Worm (Caenorhabditis elegans) whole organism, early embryonic: Measurements from ENCODE around the gene B0244.4.

Experiments used
- B0310.2 ChIP-seq: sonication (generic microtip); optimal IDR thresholded peaks from 2 replicates; lab custom pipeline; 2016; ENCODE audit warnings: mild to moderate bottlenecking, missing genetic modification characterization, missing compliant biosample characterization
- F13C5.2 ChIP-seq: sonication (generic microtip); optimal IDR thresholded peaks from 2 replicates; lab custom pipeline; 2017; ENCODE audit warnings: mild to moderate bottlenecking, missing genetic modification characterization, inconsistent platforms, missing compliant biosample characterization
- aly-1 ChIP-seq: sonication (generic microtip); optimal IDR thresholded peaks from 2 replicates; lab custom pipeline; 2016; ENCODE audit warnings: missing genetic modification characterization, missing compliant biosample characterization
- ama-1 ChIP-seq: fragments of 150-350 bp; optimal IDR thresholded peaks from 2 replicates; lab custom pipeline; 2014
- ceh-13 ChIP-seq: fragments of 200-800 bp; sonication (Bioruptor generic); optimal IDR thresholded peaks from 2 replicates; lab custom pipeline; 2018; ENCODE audit warnings: mild to moderate bottlenecking, missing genetic modification characterization, missing compliant biosample characterization
- ceh-36 ChIP-seq: sonication (generic microtip); optimal IDR thresholded peaks from 2 replicates; lab custom pipeline; 2016; ENCODE audit warnings: missing genetic modification characterization, inconsistent platforms, missing compliant biosample characterization
- ets-7 ChIP-seq: sonication (generic microtip); optimal IDR thresholded peaks from 2 replicates; lab custom pipeline; 2016; ENCODE audit warnings: missing genotype, missing genetic modification characterization, missing compliant biosample characterization
- flt-1 ChIP-seq: fragments of 200-800 bp; sonication (Bioruptor generic); IDR thresholded peaks from 2 replicates; pipeline ENCODE4 v1.3.6; 2022; ENCODE audit warnings: missing genetic modification characterization, missing compliant biosample characterization
- hmbx-1 ChIP-seq: sonication (generic microtip); optimal IDR thresholded peaks from 2 replicates; lab custom pipeline; 2016; ENCODE audit warnings: mild to moderate bottlenecking, missing genetic modification characterization, missing compliant biosample characterization
- hmg-4 ChIP-seq: fragments of 200-800 bp; sonication (Bioruptor generic); optimal IDR thresholded peaks from 2 replicates; lab custom pipeline; 2018; ENCODE audit warnings: mild to moderate bottlenecking, missing genetic modification characterization, missing compliant biosample characterization
- hnd-1 ChIP-seq: sonication (generic microtip); optimal IDR thresholded peaks from 2 replicates; lab custom pipeline; 2016; ENCODE audit warnings: missing genetic modification characterization, missing compliant biosample characterization
- pes-1 ChIP-seq: fragments of 200-800 bp; sonication (Bioruptor generic); IDR thresholded peaks from 2 replicates; pipeline ENCODE4 v1.3.6; 2022; ENCODE audit warnings: missing genetic modification reagents, missing genetic modification characterization, missing compliant biosample characterization
- scrt-1 ChIP-seq: fragments of 200-800 bp; sonication (Bioruptor generic); IDR thresholded peaks from 2 replicates; pipeline ENCODE4 v1.3.6; 2022; ENCODE audit warnings: missing genetic modification characterization, missing compliant biosample characterization
- sea-1 ChIP-seq: fragments of 200-800 bp; sonication (Bioruptor generic); conservative IDR thresholded peaks from 2 replicates; pipeline ENCODE4 v1.3.6; 2022; ENCODE audit warnings: missing genetic modification characterization, missing compliant biosample characterization
- tbx-11 ChIP-seq: fragments of 200-800 bp; sonication (Bioruptor generic); IDR thresholded peaks from 2 replicates; pipeline ENCODE4 v1.3.6; 2022; ENCODE audit warnings: missing genetic modification characterization, missing compliant biosample characterization
- tbx-37 ChIP-seq: fragments of 200-800 bp; sonication (Bioruptor generic); conservative IDR thresholded peaks from 2 replicates; pipeline ENCODE4 v1.3.6; 2022; ENCODE audit warnings: missing genetic modification reagents, missing genetic modification characterization, missing compliant biosample characterization
- tra-4 ChIP-seq: sonication (generic microtip); optimal IDR thresholded peaks from 2 replicates; lab custom pipeline; 2017; ENCODE audit warnings: missing genetic modification characterization, missing compliant biosample characterization

Gene B0244.4

DNA sequence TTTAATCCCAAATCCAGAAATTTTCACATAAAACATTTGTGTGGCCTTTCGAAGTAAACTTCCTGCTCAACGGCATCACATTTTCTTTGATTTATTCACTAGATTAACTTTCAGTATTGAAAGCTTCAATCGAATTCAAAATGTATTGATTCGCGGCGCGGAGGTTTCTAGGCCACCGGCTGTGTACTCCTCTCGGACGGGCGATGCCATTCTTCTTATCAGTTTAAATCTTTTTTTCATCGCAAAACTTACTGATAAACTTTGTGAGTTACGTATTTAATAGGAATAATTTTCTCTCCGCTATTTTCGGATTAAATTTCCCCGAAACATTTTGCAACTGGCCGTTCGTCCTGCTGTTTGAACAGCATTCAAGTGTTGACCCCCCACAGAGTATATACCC, 25.4 kb upstream of the B0244.4 start:
- TF ChIP-seq hnd-1 (tag; lab: Kevin White, UChicago), result no peak
- TF ChIP-seq F13C5.2 (tag; lab: Kevin White, UChicago), result no peak
- TF ChIP-seq tbx-37 (GFP tag; lab: Robert Waterston, UW), result peak; percentile 12; the same call in 1 of the 2 replicates
- no peak for TF ChIP-seq ets-7
- TF ChIP-seq hmg-4 (GFP tag; lab: Kevin White, UChicago), result peak; percentile 21

DNA sequence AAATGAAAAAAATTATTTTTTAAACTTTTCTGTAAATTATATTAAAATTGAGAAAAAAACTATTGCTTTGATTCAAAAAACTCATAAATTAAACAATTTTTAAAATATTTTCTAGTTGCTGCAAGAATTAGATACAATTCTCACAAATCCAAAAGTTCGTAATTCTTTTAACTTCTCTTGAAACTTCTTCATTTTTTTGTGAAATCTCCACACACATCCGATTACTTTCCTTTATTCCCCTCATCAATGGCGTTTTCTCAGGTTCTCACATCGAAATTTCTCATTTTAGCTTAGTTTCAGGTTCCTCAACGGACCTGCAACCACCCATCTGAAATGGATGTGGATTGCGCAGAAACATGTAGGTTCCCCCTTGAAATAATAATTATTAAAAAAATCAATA, 24.7 kb upstream of the B0244.4 start, which contains the start of gene wrm-1:
Gene wrm-1 (plus strand): TSS at position 301 of the 400 bp plus-strand sequence.
- no peak for TF ChIP-seq tra-4 (tag; lab: Kevin White, UChicago)
- TF ChIP-seq hmbx-1, result no peak
- TF ChIP-seq hmg-4 (GFP tag; lab: Kevin White, UChicago), result no peak
- TF ChIP-seq sea-1, result no peak
- no peak for TF ChIP-seq ets-7
- no peak for TF ChIP-seq flt-1
- no peak for TF ChIP-seq aly-1 (tag; lab: Kevin White, UChicago)
- no peak for TF ChIP-seq ceh-36 (tag; lab: Kevin White, UChicago)

DNA sequence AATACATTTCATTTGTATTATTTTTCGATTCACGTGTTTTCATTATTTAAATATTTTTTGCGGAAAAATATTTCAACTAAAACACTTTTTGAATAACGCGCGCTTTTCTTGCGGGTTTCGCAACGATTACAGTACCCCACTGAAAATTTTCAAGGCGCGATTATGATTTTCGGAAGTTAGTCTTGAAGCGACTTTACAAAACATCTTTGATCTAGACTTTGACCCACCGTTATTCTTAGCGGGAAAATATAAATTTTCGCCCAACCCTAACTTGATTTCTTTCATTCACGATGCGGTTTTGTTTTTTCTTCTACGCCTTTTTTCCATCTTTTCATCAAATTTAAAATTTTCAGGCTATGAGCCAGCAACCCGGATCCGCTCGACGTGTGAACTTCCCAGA, 19.5 kb upstream of the B0244.4 start, which contains the start of gene egg-1:
Gene egg-1 (plus strand): TSS at position 354 of the 400 bp plus-strand sequence.
- TF ChIP-seq ceh-13 (GFP tag; lab: Kevin White, UChicago) (no peak), ama-1 (lab: Kevin White, UChicago) (no peak), tbx-11 (GFP tag; lab: Robert Waterston, UW) (no peak), hmg-4 (GFP tag; lab: Kevin White, UChicago) (no peak), scrt-1 (GFP tag; lab: Robert Waterston, UW) (no peak), pes-1 (GFP tag; lab: Robert Waterston, UW) (no peak), B0310.2 (no peak), flt-1 (no peak), tra-4 (tag; lab: Kevin White, UChicago) (no peak), aly-1 (tag; lab: Kevin White, UChicago) (no peak), tbx-37 (GFP tag; lab: Robert Waterston, UW) (no peak), F13C5.2 (tag; lab: Kevin White, UChicago) (no peak), sea-1 (no peak), ets-7 (no peak), hnd-1 (tag; lab: Kevin White, UChicago) (no peak), ceh-36 (tag; lab: Kevin White, UChicago) (no peak)

DNA sequence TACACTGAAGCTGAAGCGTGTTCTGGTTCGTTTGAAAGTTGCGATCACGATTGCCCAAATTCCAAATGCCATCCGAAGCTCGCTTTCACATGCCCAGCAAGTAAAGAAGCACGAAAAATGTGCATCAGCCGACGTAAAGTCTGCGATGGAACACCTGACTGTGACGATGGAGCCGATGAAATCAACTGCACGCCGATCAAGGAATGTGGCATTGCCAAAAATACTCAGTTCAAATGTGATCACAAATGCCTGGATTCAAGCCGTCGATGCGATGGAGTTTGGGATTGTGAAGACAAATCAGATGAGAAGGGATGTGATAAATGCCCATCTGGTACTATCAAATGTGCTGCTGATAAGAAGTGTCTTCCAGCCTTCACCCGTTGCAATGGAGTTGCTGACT, 17.9 kb upstream of the B0244.4 start:
- TF ChIP-seq flt-1 (no peak), tbx-11 (GFP tag; lab: Robert Waterston, UW) (no peak), scrt-1 (GFP tag; lab: Robert Waterston, UW) (no peak), hmbx-1 (no peak), hmg-4 (GFP tag; lab: Kevin White, UChicago) (no peak), ceh-36 (tag; lab: Kevin White, UChicago) (no peak), hnd-1 (tag; lab: Kevin White, UChicago) (no peak), pes-1 (GFP tag; lab: Robert Waterston, UW) (no peak), B0310.2 (no peak), aly-1 (tag; lab: Kevin White, UChicago) (no peak), tbx-37 (GFP tag; lab: Robert Waterston, UW) (no peak), ama-1 (lab: Kevin White, UChicago) (no peak), ets-7 (no peak), ceh-13 (GFP tag; lab: Kevin White, UChicago) (no peak), tra-4 (tag; lab: Kevin White, UChicago) (no peak), sea-1 (no peak), F13C5.2 (tag; lab: Kevin White, UChicago) (no peak)

DNA sequence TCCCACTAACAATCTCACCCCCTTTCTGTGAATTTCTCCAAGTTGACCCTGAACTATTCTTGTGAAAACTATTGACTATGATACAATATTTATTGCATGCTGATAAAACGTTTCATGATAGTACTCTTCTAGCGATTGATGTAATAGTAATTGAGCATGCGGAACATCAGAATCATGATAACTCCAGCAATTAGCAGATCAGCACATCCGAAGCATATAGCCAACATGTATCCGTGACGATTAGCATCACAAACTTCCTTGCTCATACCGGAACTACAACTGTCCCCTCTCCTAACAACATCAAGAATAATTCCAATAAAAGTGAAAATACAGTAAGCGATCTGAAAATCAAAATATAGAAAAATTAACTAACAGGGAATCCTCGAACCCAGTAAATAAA, 17.2 kb upstream of the B0244.4 start:
- TF ChIP-seq F13C5.2 (tag; lab: Kevin White, UChicago), result no peak

DNA sequence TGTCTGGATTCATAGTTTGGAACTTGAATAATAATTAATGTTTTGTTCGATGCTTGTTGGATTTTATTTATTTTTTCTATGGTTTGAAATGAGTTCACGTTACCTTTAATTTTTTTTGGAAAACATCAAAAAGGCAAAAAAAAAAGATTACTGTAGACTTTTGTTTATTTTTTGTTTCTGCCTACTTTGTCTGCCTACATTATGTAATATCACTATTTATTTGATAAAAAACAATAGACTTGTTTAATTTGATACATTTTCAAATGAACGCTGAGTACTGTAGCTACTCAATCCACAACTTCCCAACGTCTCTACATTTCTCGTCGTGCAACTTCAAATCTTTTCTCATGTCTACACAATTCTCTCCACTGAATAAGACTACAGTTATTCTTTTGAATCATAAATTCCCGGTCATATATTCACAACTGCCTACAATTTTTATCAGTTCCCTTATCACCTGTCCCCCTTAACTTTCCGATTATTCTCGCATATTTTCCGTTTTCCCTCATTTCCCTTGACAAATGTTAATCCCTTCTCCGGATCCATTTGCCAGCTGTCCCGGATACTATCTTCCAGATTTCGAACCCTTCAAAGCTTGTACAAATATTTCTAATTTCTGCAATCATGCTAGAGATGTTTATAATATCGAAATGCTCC, 16.2 kb upstream of the B0244.4 start, which contains the start of the genes B0244.9 and B0244.7:
Gene B0244.9 (minus strand): TSS at position 51 of the 657 bp plus-strand sequence.
Gene B0244.7 (plus strand): TSS at position 522 of the 657 bp plus-strand sequence.
- TF ChIP-seq ceh-36 (tag; lab: Kevin White, UChicago) (no peak), aly-1 (tag; lab: Kevin White, UChicago) (no peak), hmg-4 (GFP tag; lab: Kevin White, UChicago) (no peak), flt-1 (no peak), ets-7 (no peak), B0310.2 (no peak), pes-1 (GFP tag; lab: Robert Waterston, UW) (no peak), scrt-1 (GFP tag; lab: Robert Waterston, UW) (no peak), hnd-1 (tag; lab: Kevin White, UChicago) (no peak), tbx-37 (GFP tag; lab: Robert Waterston, UW) (no peak), F13C5.2 (tag; lab: Kevin White, UChicago) (no peak), tra-4 (tag; lab: Kevin White, UChicago) (no peak)

DNA sequence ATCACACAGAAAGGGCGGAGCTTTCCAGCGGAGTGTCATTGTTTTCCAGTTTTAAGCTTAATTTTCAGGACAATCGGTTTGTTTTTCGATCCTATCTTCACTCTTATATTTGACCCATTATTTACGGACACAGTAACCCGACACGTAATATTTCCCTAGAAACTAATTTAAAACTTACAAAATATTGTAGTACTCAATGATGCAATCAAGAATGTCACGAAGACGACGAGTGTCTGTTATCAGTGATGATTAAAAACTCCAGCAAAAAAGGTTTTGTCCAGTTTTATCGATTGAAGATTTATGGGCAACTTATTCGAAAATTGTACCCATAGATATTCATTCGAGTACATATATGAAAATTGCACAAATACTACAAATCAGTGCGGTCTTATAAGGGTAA, 14.4 kb upstream of the B0244.4 start, which contains the start of gene B0244.17:
Gene B0244.17 (plus strand): TSS at position 301 of the 400 bp plus-strand sequence.
- TF ChIP-seq tbx-37 (GFP tag; lab: Robert Waterston, UW) (no peak), flt-1 (no peak), sea-1 (no peak), scrt-1 (GFP tag; lab: Robert Waterston, UW) (no peak), ceh-36 (tag; lab: Kevin White, UChicago) (no peak), F13C5.2 (tag; lab: Kevin White, UChicago) (no peak), hmbx-1 (no peak), tbx-11 (GFP tag; lab: Robert Waterston, UW) (no peak)
